Worm (Caenorhabditis elegans): ENCODE data around the gene glrx-22.

Gene glrx-22

ce11 chrIV:8236502-8236901 is 35.5 kb upstream of the glrx-22 start, which contains the start of gene nhr-66:
Gene nhr-66, minus strand, starts transcription at chrIV:8236602.
- TF ChIP-seq mls-2 (tag; optimal IDR thresholded peaks at IDR 0.05) (no peak), nhr-237 (tag; optimal IDR thresholded peaks at IDR 0.05) (no peak), flh-1 (GFP tag; optimal IDR thresholded peaks at IDR 0.05) (no peak), lin-32 (GFP tag; optimal IDR thresholded peaks at IDR 0.05) (no peak), ham-2 (GFP tag; optimal IDR thresholded peaks at IDR 0.05) (no peak), snpc-4 (tag; optimal IDR thresholded peaks at IDR 0.05) (no peak), mab-5 (tag; optimal IDR thresholded peaks at IDR 0.05) (no peak), ztf-11 (tag; optimal IDR thresholded peaks at IDR 0.05) (no peak)

ce11 chrIV:8235114-8235686 is 34.2 kb upstream of the glrx-22 start:
- TF ChIP-seq bed-3 (GFP tag; optimal IDR thresholded peaks at IDR 0.05) (no peak), hlh-1 (tag; optimal IDR thresholded peaks at IDR 0.05) (peak; percentile 31), sem-2 (GFP tag; optimal IDR thresholded peaks at IDR 0.05) (no peak), unc-62 (GFP tag; optimal IDR thresholded peaks at IDR 0.05) (no peak)

ce11 chrIV:8234088-8234496 is 33.1 kb upstream of the glrx-22 start:
- TF ChIP-seq nhr-2 (tag; optimal IDR thresholded peaks at IDR 0.05) (no peak), mab-5 (tag; optimal IDR thresholded peaks at IDR 0.05) (no peak), ces-1 (GFP tag; optimal IDR thresholded peaks at IDR 0.05) (no peak), drap-1 (GFP tag; optimal IDR thresholded peaks at IDR 0.05) (no peak), zip-8 (tag; optimal IDR thresholded peaks at IDR 0.05) (no peak), elt-1 (tag; optimal IDR thresholded peaks at IDR 0.05; ENCODE audit: borderline replicate concordance, insufficient read depth) (no peak), lsy-2 (tag; optimal IDR thresholded peaks at IDR 0.05) (no peak), M03D4.4 (tag; optimal IDR thresholded peaks at IDR 0.05) (no peak), hlh-1 (tag; optimal IDR thresholded peaks at IDR 0.05) (no peak), lin-13 (tag; optimal IDR thresholded peaks at IDR 0.05) (no peak), unc-62 (GFP tag; optimal IDR thresholded peaks at IDR 0.05) (no peak), nhr-12 (tag; optimal IDR thresholded peaks at IDR 0.05) (no peak), ham-2 (GFP tag; optimal IDR thresholded peaks at IDR 0.05) (no peak), bed-3 (GFP tag; optimal IDR thresholded peaks at IDR 0.05) (no peak), nhr-76 (tag; optimal IDR thresholded peaks at IDR 0.05) (no peak)

ce11 chrIV:8233268-8233667 is 32.2 kb upstream of the glrx-22 start:
- no peak for TF ChIP-seq ham-2 (GFP tag; optimal IDR thresholded peaks at IDR 0.05)
- no peak for TF ChIP-seq hlh-1 (tag; optimal IDR thresholded peaks at IDR 0.05)
- no peak for TF ChIP-seq flh-1 (GFP tag; optimal IDR thresholded peaks at IDR 0.05)
- TF ChIP-seq blmp-1 (tag; optimal IDR thresholded peaks at IDR 0.05): peak; percentile 36

- peak; percentile 23 for TF ChIP-seq ces-1 (GFP tag; optimal IDR thresholded peaks at IDR 0.05)
- TF ChIP-seq ceh-83 (GFP tag; optimal IDR thresholded peaks at IDR 0.05): no peak
Measured at ce11 chrIV:8232428-8232827, 31.4 kb upstream of the glrx-22 start.

ce11 chrIV:8229523-8229922 is 28.5 kb upstream of the glrx-22 start:
- TF ChIP-seq unc-62 (GFP tag; optimal IDR thresholded peaks at IDR 0.05) (peak; percentile 14), ham-2 (GFP tag; optimal IDR thresholded peaks at IDR 0.05) (peak; percentile 39), hlh-1 (tag; optimal IDR thresholded peaks at IDR 0.05) (peak; percentile 63), cnd-1 (tag; optimal IDR thresholded peaks at IDR 0.05) (no peak), unc-120 (tag; optimal IDR thresholded peaks at IDR 0.05; ENCODE audit: poor library complexity, severe bottlenecking) (peak; percentile 65), pha-4 (tag; optimal IDR thresholded peaks at IDR 0.05) (peak; percentile 41), elt-3 (tag; optimal IDR thresholded peaks at IDR 0.05) (no peak), flh-1 (GFP tag; optimal IDR thresholded peaks at IDR 0.05) (no peak), mab-5 (tag; optimal IDR thresholded peaks at IDR 0.05) (no peak)

- no peak for TF ChIP-seq elt-3 (tag; optimal IDR thresholded peaks at IDR 0.05)
- TF ChIP-seq cnd-1 (tag; optimal IDR thresholded peaks at IDR 0.05): no peak
- TF ChIP-seq ceh-39 (tag; optimal IDR thresholded peaks at IDR 0.05): no peak
- no peak for TF ChIP-seq nhr-2 (tag; optimal IDR thresholded peaks at IDR 0.05)
- TF ChIP-seq unc-120 (tag; optimal IDR thresholded peaks at IDR 0.05; ENCODE audit: poor library complexity, severe bottlenecking): no peak
- TF ChIP-seq ztf-11 (tag; optimal IDR thresholded peaks at IDR 0.05): no peak
- TF ChIP-seq tbx-8 (GFP tag; optimal IDR thresholded peaks at IDR 0.05): no peak
- TF ChIP-seq ces-1 (GFP tag; optimal IDR thresholded peaks at IDR 0.05): no peak
- TF ChIP-seq unc-62 (GFP tag; optimal IDR thresholded peaks at IDR 0.05): no peak
Measured at ce11 chrIV:8226474-8226873, 25.4 kb upstream of the glrx-22 start.

All from whole organism, mixed stage, embryonic.